Worm (Caenorhabditis elegans) whole organism, L1 larva: ENCODE results near the gene frpr-10.

Experiments
- C04F5.9 ChIP-seq: sonication (generic microtip); optimal IDR thresholded peaks from 2 replicates; lab custom pipeline; 2016; ENCODE audit warnings: missing genetic modification characterization, missing compliant biosample characterization
- C34B4.2 ChIP-seq: sonication (generic microtip); optimal IDR thresholded peaks from 2 replicates; lab custom pipeline; 2017; ENCODE audit warnings: mild to moderate bottlenecking, missing genetic modification characterization, missing compliant biosample characterization
- F16B12.6 ChIP-seq: fragments of 150-350 bp; optimal IDR thresholded peaks from 2 replicates; lab custom pipeline; 2014; ENCODE audit warnings: missing biosample characterization, missing genetic modification characterization
- alr-1 ChIP-seq: fragments of 200-800 bp; sonication (Bioruptor generic); optimal IDR thresholded peaks from 2 replicates; lab custom pipeline; 2018; ENCODE audit warnings: borderline replicate concordance, mild to moderate bottlenecking, missing genetic modification characterization, missing compliant biosample characterization
- aly-2 ChIP-seq: fragments of 150-350 bp; optimal IDR thresholded peaks from 2 replicates; lab custom pipeline; 2014; ENCODE audit warnings: missing biosample characterization, missing genetic modification characterization
- ceh-8 ChIP-seq: fragments of 200-800 bp; sonication (Bioruptor generic); optimal IDR thresholded peaks from 2 replicates; lab custom pipeline; 2018; ENCODE audit warnings: mild to moderate bottlenecking, missing genetic modification characterization, moderate library complexity, missing compliant biosample characterization
- ceh-88 ChIP-seq: fragments of 200-800 bp; sonication (Bioruptor generic); IDR thresholded peaks from 2 replicates; pipeline ENCODE4 v1.3.6; 2022; ENCODE audit warnings: missing genetic modification characterization, missing compliant biosample characterization
- ceh-90 ChIP-seq: sonication (generic microtip); optimal IDR thresholded peaks from 2 replicates; lab custom pipeline; 2016; ENCODE audit warnings: missing genetic modification characterization, missing compliant biosample characterization
- dpl-1 ChIP-seq, 3 experiments: fragments of 150-350 bp in 2 of 3; sonication (generic microtip) in 1 of 3; optimal IDR thresholded peaks; 2 replicates each; lab custom pipeline; 2014 to 2017; ENCODE audit warnings: missing biosample characterization in 3 of 3, missing genetic modification characterization in 3 of 3, missing genetic modification reagents in 3 of 3
- efl-1 ChIP-seq, 4 experiments: fragments of 150-350 bp; optimal IDR thresholded peaks in 3 of 4; peaks in 1 of 4; 1 replicate in 1 of 4; 2 replicates in 3 of 4; lab custom pipeline; 2014; ENCODE audit warnings: missing biosample characterization in 2 of 4, missing genetic modification characterization in 2 of 4, missing genetic modification reagents in 2 of 4
- egl-13 ChIP-seq: sonication (generic microtip); optimal IDR thresholded peaks from 2 replicates; lab custom pipeline; 2016; ENCODE audit warnings: missing genotype, missing genetic modification reagents, missing genetic modification characterization, missing compliant biosample characterization
- egl-27 ChIP-seq, 2 experiments: fragments of 150-350 bp in 1 of 2; sonication (generic microtip); optimal IDR thresholded peaks; 3 replicates each; lab custom pipeline; 2017 to 2018; ENCODE audit warnings: missing biosample characterization in 2 of 2, missing genetic modification characterization in 2 of 2, missing genetic modification reagents in 2 of 2
- elt-2 ChIP-seq: sonication (generic microtip); optimal IDR thresholded peaks from 2 replicates; lab custom pipeline; 2016; ENCODE audit warnings: missing genetic modification characterization, mild to moderate bottlenecking, inconsistent platforms, missing compliant biosample characterization, missing genetic modification reagents
- elt-3 ChIP-seq, 6 experiments: fragments of 150-350 bp in 1 of 6; sonication (generic microtip); optimal IDR thresholded peaks; 2 replicates each; lab custom pipeline; 2017 to 2018; ENCODE audit warnings: missing biosample characterization in 6 of 6, missing genetic modification characterization in 6 of 6, inconsistent platforms in 1 of 6
- fkh-10 ChIP-seq: sonication (generic microtip); optimal IDR thresholded peaks from 2 replicates; lab custom pipeline; 2017; ENCODE audit warnings: missing biosample characterization, missing genetic modification reagents, missing genetic modification characterization
- fos-1 ChIP-seq: fragments of 150-350 bp; optimal IDR thresholded peaks from 2 replicates; lab custom pipeline; 2014; ENCODE audit warnings: missing biosample characterization, missing genetic modification characterization
- grh-1 ChIP-seq: fragments of 200-800 bp; sonication (Bioruptor generic); IDR thresholded peaks from 2 replicates; pipeline ENCODE4 v1.3.6; 2022; ENCODE audit warnings: missing genetic modification reagents, missing genetic modification characterization, missing compliant biosample characterization
- hlh-4 ChIP-seq: sonication (generic microtip); optimal IDR thresholded peaks from 2 replicates; lab custom pipeline; 2016; ENCODE audit warnings: mild to moderate bottlenecking, missing genetic modification characterization, missing compliant biosample characterization
- isw-1 ChIP-seq: fragments of 200-800 bp; sonication (Bioruptor generic); IDR thresholded peaks from 2 replicates; pipeline ENCODE4 v1.3.6; 2022; ENCODE audit warnings: missing genetic modification characterization, missing compliant biosample characterization
- jun-1 ChIP-seq: fragments of 150-350 bp; optimal IDR thresholded peaks from 2 replicates; lab custom pipeline; 2014; ENCODE audit warnings: missing biosample characterization, missing genetic modification reagents, missing genetic modification characterization
- lin-13 ChIP-seq: fragments of 150-350 bp; optimal IDR thresholded peaks from 2 replicates; lab custom pipeline; 2014; ENCODE audit warnings: missing biosample characterization, missing genetic modification reagents, missing genetic modification characterization
- lin-15B ChIP-seq: fragments of 150-350 bp; sonication (generic microtip); optimal IDR thresholded peaks from 3 replicates; lab custom pipeline; 2014; ENCODE audit warnings: missing biosample characterization, missing genetic modification characterization
- lin-35 ChIP-seq, 2 experiments: fragments of 150-350 bp; optimal IDR thresholded peaks; 2 replicates each; lab custom pipeline; 2014; ENCODE audit warnings: missing biosample characterization in 2 of 2, missing genetic modification characterization in 2 of 2, missing genetic modification reagents in 2 of 2
- lin-39 ChIP-seq: fragments of 150-350 bp; optimal IDR thresholded peaks from 2 replicates; lab custom pipeline; 2014; ENCODE audit warnings: missing biosample characterization, missing genetic modification reagents, missing genetic modification characterization
- lsy-2 ChIP-seq, 2 experiments: fragments of 150-350 bp; optimal IDR thresholded peaks; 2 replicates each; lab custom pipeline; 2014; ENCODE audit warnings: missing biosample characterization in 2 of 2, missing genetic modification characterization in 2 of 2
- mdl-1 ChIP-seq, 2 experiments: fragments of 150-350 bp; optimal IDR thresholded peaks; 2 replicates each; lab custom pipeline; 2014 to 2017; ENCODE audit warnings: missing biosample characterization in 2 of 2, missing genetic modification characterization in 2 of 2, inconsistent platforms in 1 of 2
- mef-2 ChIP-seq: fragments of 150-350 bp; optimal IDR thresholded peaks from 2 replicates; lab custom pipeline; 2014; ENCODE audit warnings: missing biosample characterization, missing genetic modification characterization
- nhr-11 ChIP-seq: fragments of 150-350 bp; optimal IDR thresholded peaks from 2 replicates; lab custom pipeline; 2014; ENCODE audit warnings: missing biosample characterization, missing genetic modification characterization
- nhr-12 ChIP-seq: sonication (generic microtip); optimal IDR thresholded peaks from 2 replicates; lab custom pipeline; 2017; ENCODE audit warnings: missing biosample characterization, missing genetic modification characterization
- nhr-237 ChIP-seq: fragments of 150-350 bp; optimal IDR thresholded peaks from 2 replicates; lab custom pipeline; 2014; ENCODE audit warnings: missing biosample characterization, missing genetic modification characterization
- nhr-28 ChIP-seq: fragments of 150-350 bp; optimal IDR thresholded peaks from 2 replicates; lab custom pipeline; 2014; ENCODE audit warnings: missing biosample characterization, missing genetic modification characterization
- nhr-47 ChIP-seq: sonication (generic microtip); optimal IDR thresholded peaks from 2 replicates; lab custom pipeline; 2016; ENCODE audit warnings: mild to moderate bottlenecking, missing genetic modification characterization, moderate library complexity, missing compliant biosample characterization
- nhr-71 ChIP-seq: sonication (generic microtip); optimal IDR thresholded peaks from 2 replicates; lab custom pipeline; 2016; ENCODE audit warnings: mild to moderate bottlenecking, missing genetic modification characterization, moderate library complexity, missing compliant biosample characterization
- nhr-76 ChIP-seq: sonication (generic microtip); optimal IDR thresholded peaks from 2 replicates; lab custom pipeline; 2017; ENCODE audit warnings: missing biosample characterization, missing genetic modification characterization
- nhr-84 ChIP-seq: sonication (generic microtip); optimal IDR thresholded peaks from 2 replicates; lab custom pipeline; 2017; ENCODE audit warnings: missing biosample characterization, missing genetic modification characterization
- nhr-85 ChIP-seq: sonication (generic microtip); peaks from one replicate; lab custom pipeline; 2016; ENCODE audit warnings: missing genetic modification characterization, inconsistent platforms, missing compliant biosample characterization
- nhr-90 ChIP-seq: sonication (generic microtip); optimal IDR thresholded peaks from 2 replicates; lab custom pipeline; 2016; ENCODE audit warnings: mild to moderate bottlenecking, missing genetic modification characterization, missing compliant biosample characterization; ENCODE audit not compliant: poor library complexity
- pax-3 ChIP-seq: fragments of 200-800 bp; sonication (Bioruptor generic); optimal IDR thresholded peaks from 2 replicates; lab custom pipeline; 2018; ENCODE audit warnings: mild to moderate bottlenecking, missing genetic modification characterization, moderate library complexity, missing compliant biosample characterization
- pqm-1 ChIP-seq: sonication (generic microtip); optimal IDR thresholded peaks from 3 replicates; lab custom pipeline; 2017; ENCODE audit warnings: missing biosample characterization, missing genetic modification characterization
- rnt-1 ChIP-seq: sonication (generic microtip); optimal IDR thresholded peaks from 2 replicates; lab custom pipeline; 2016; ENCODE audit warnings: mild to moderate bottlenecking, missing genetic modification characterization, moderate library complexity, missing compliant biosample characterization
- snu-23 ChIP-seq: sonication (generic microtip); optimal IDR thresholded peaks from 2 replicates; lab custom pipeline; 2016; ENCODE audit warnings: missing genetic modification characterization, missing compliant biosample characterization
- sox-4 ChIP-seq: sonication (generic microtip); optimal IDR thresholded peaks from 2 replicates; lab custom pipeline; 2016; ENCODE audit warnings: missing genetic modification characterization, missing compliant biosample characterization
- swsn-7 ChIP-seq: sonication (generic microtip); optimal IDR thresholded peaks from 2 replicates; lab custom pipeline; 2016; ENCODE audit warnings: missing genetic modification characterization, missing compliant biosample characterization
- tbx-2 ChIP-seq: sonication (generic microtip); optimal IDR thresholded peaks from 2 replicates; lab custom pipeline; 2016; ENCODE audit warnings: missing genetic modification characterization, missing compliant biosample characterization
- unc-130 ChIP-seq: fragments of 150-350 bp; optimal IDR thresholded peaks from 2 replicates; lab custom pipeline; 2017; ENCODE audit warnings: missing biosample characterization, missing genetic modification characterization, inconsistent platforms
- unc-30 ChIP-seq: sonication (generic microtip); optimal IDR thresholded peaks from 2 replicates; lab custom pipeline; 2017; ENCODE audit warnings: missing biosample characterization, missing genetic modification characterization
- unc-62 ChIP-seq: fragments of 150-350 bp; optimal IDR thresholded peaks from 2 replicates; lab custom pipeline; 2014; ENCODE audit warnings: missing biosample characterization, missing genetic modification reagents, missing genetic modification characterization
- zag-1 ChIP-seq: fragments of 150-350 bp; optimal IDR thresholded peaks from 2 replicates; lab custom pipeline; 2014; ENCODE audit warnings: missing biosample characterization, missing genetic modification characterization
- zip-4 ChIP-seq: fragments of 200-800 bp; sonication (Bioruptor generic); optimal IDR thresholded peaks from 2 replicates; lab custom pipeline; 2018; ENCODE audit warnings: mild to moderate bottlenecking, missing genetic modification characterization, moderate library complexity, missing compliant biosample characterization
- ztf-4 ChIP-seq: fragments of 150-350 bp; optimal IDR thresholded peaks from 2 replicates; lab custom pipeline; 2014; ENCODE audit warnings: missing biosample characterization, missing genetic modification characterization

frpr-10 gene

ce11 chrIV:7957504-7957903 is at the start of gene frpr-10:
frpr-10 (plus strand) TSS chrIV:7957804.
- TF ChIP-seq nhr-11 (tag; lab: Kevin White, UChicago) = no peak
- TF ChIP-seq ceh-88 (GFP tag; lab: Robert Waterston, UW) = no peak
- TF ChIP-seq nhr-85 (tag; lab: Kevin White, UChicago) = no peak
- no peak for TF ChIP-seq lin-39 (tag; lab: Kevin White, UChicago)
- TF ChIP-seq efl-1 (optimal IDR thresholded peaks at IDR 0.05; lab: Kevin White, UChicago) = no peak
- TF ChIP-seq efl-1 (GFP tag; optimal IDR thresholded peaks at IDR 0.05 in 1 of 2; lab: Kevin White, UChicago) = no peak
- no peak for TF ChIP-seq C34B4.2 (tag; lab: Kevin White, UChicago)

- TF ChIP-seq nhr-90 (tag; lab: Kevin White, UChicago) (no peak), nhr-76 (tag; lab: Kevin White, UChicago) (no peak), aly-2 (tag; lab: Kevin White, UChicago) (no peak), swsn-7 (tag; lab: Kevin White, UChicago) (peak; percentile 20), elt-2 (tag; lab: Kevin White, UChicago) (no peak), ceh-8 (GFP tag; lab: Kevin White, UChicago) (no peak), F16B12.6 (tag; lab: Kevin White, UChicago) (no peak), mef-2 (tag; lab: Kevin White, UChicago) (no peak), C04F5.9 (tag; lab: Kevin White, UChicago) (no peak), zag-1 (tag; lab: Kevin White, UChicago) (no peak), nhr-84 (tag; lab: Kevin White, UChicago) (no peak), jun-1 (tag; lab: Kevin White, UChicago) (no peak), alr-1 (tag; lab: Kevin White, UChicago) (no peak), ztf-4 (tag; lab: Kevin White, UChicago) (no peak), isw-1 (GFP tag; lab: Robert Waterston, UW) (no peak; the same call in 1 of the 2 replicates), fkh-10 (GFP tag; lab: Kevin White, UChicago) (no peak), ceh-88 (GFP tag; lab: Robert Waterston, UW) (no peak), unc-130 (tag; lab: Kevin White, UChicago) (no peak), nhr-237 (tag; lab: Kevin White, UChicago) (no peak), hlh-4 (tag; lab: Kevin White, UChicago) (no peak), C34B4.2 (tag; lab: Kevin White, UChicago) (no peak), lin-39 (tag; lab: Kevin White, UChicago) (no peak), pax-3 (tag; lab: Kevin White, UChicago) (no peak), lin-15B (tag; lab: Kevin White, UChicago) (no peak), elt-3 (tag; optimal IDR thresholded peaks at IDR 0.05; lab: Kevin White, UChicago) (no peak), egl-27 (tag; optimal IDR thresholded peaks at IDR 0.05; lab: Kevin White, UChicago) (no peak), zip-4 (GFP tag; lab: Kevin White, UChicago) (no peak), lsy-2 (tag; optimal IDR thresholded peaks at IDR 0.05; lab: Kevin White, UChicago) (peak; percentile 18 to 51), nhr-71 (tag; lab: Kevin White, UChicago) (peak; percentile 38), tbx-2 (tag; lab: Kevin White, UChicago) (peak; percentile 3), fos-1 (tag; lab: Kevin White, UChicago) (no peak), dpl-1 (GFP tag; optimal IDR thresholded peaks at IDR 0.05; lab: Kevin White, UChicago) (no peak), sox-4 (tag; lab: Kevin White, UChicago) (no peak), nhr-28 (tag; lab: Kevin White, UChicago) (no peak), pqm-1 (tag; lab: Kevin White, UChicago) (no peak), egl-13 (peak; percentile 41), unc-30 (tag; lab: Kevin White, UChicago) (no peak), lin-13 (GFP tag; lab: Kevin White, UChicago) (no peak), ceh-90 (tag; lab: Kevin White, UChicago) (no peak), snu-23 (peak; percentile 37), rnt-1 (tag; lab: Kevin White, UChicago) (no peak), grh-1 (GFP tag; lab: Robert Waterston, UW) (no peak), nhr-12 (tag; lab: Kevin White, UChicago) (no peak), nhr-47 (tag; lab: Kevin White, UChicago) (peak; percentile 34), mdl-1 (tag; optimal IDR thresholded peaks at IDR 0.05; lab: Kevin White, UChicago) (peak in 1 of 2 experiments; percentile 13), lin-35 (GFP tag; optimal IDR thresholded peaks at IDR 0.05; lab: Kevin White, UChicago) (peak; percentile 3 to 23), unc-62 (GFP tag; lab: Kevin White, UChicago) (no peak)
Observed at ce11 chrIV:7909455-7910141, 48.0 kb upstream of the frpr-10 start.
